Fruit fly (Drosophila melanogaster): ENCODE results near the gene CG32263.

The CG32263 gene

dm6 chr3L:3786344-3787076 is 24.4 kb downstream of the CG32263 start (continued):
- TF ChIP-seq CG12391 (tag; optimal IDR thresholded peaks at IDR 0.05): peak; percentile 75
- no peak for TF ChIP-seq cato (GFP tag; optimal IDR thresholded peaks at IDR 0.05; ENCODE audit: borderline replicate concordance)
- TF ChIP-seq CG13296 (GFP tag; optimal IDR thresholded peaks at IDR 0.05): no peak
- TF ChIP-seq ase (GFP tag; IDR thresholded peaks at IDR 0.05): no peak
- peak; percentile 58 for TF ChIP-seq tgo (GFP tag; IDR thresholded peaks at IDR 0.05)
- TF ChIP-seq CG12219 (GFP tag; optimal IDR thresholded peaks at IDR 0.05): no peak
- TF ChIP-seq Dfd (GFP tag; optimal IDR thresholded peaks at IDR 0.05): no peak
- no peak for TF ChIP-seq caup (GFP tag; optimal IDR thresholded peaks at IDR 0.05; ENCODE audit: severe bottlenecking)
- no peak for TF ChIP-seq CG15011 (GFP tag; optimal IDR thresholded peaks at IDR 0.05)
- no peak for TF ChIP-seq ato (GFP tag; IDR thresholded peaks at IDR 0.05; ENCODE audit: partially characterized antibody)
- TF ChIP-seq CG3838 (GFP tag; optimal IDR thresholded peaks at IDR 0.05): no peak
- no peak for TF ChIP-seq CG12071 (GFP tag; optimal IDR thresholded peaks at IDR 0.05)
- peak; percentile 72 for TF ChIP-seq Xrp1 (GFP tag; IDR thresholded peaks at IDR 0.05)
- TF ChIP-seq gsb-n (tag; optimal IDR thresholded peaks at IDR 0.05): peak; percentile 63
- 0 out of 3 replicates have a peak, but pooled peaks have one; percentile 45 for TF ChIP-seq CG34422 (GFP tag; IDR thresholded peaks at IDR 0.05)
- TF ChIP-seq pho (GFP tag; optimal IDR thresholded peaks at IDR 0.05): no peak
- TF ChIP-seq Kr (GFP tag; optimal IDR thresholded peaks at IDR 0.05): no peak
- no peak for TF ChIP-seq CG6791 (GFP tag; IDR thresholded peaks at IDR 0.05; ENCODE audit: partially characterized antibody)
- no peak for TF ChIP-seq tll (GFP tag; optimal IDR thresholded peaks at IDR 0.05)
- TF ChIP-seq CG2199 (GFP tag; IDR thresholded peaks at IDR 0.05): peak; percentile 90; the same call in 2 of the 3 replicates
- no peak for TF ChIP-seq CG4854 (GFP tag; optimal IDR thresholded peaks at IDR 0.05)
- TF ChIP-seq Ada2b (GFP tag; IDR thresholded peaks at IDR 0.05): no peak; the same call in 1 of the 2 replicates
- TF ChIP-seq HmgD (GFP tag; optimal IDR thresholded peaks at IDR 0.05): no peak
- TF ChIP-seq dysf (GFP tag; IDR thresholded peaks at IDR 0.05): peak; percentile 59; the same call in 2 of the 3 replicates
- no peak for TF ChIP-seq kah (GFP tag; optimal IDR thresholded peaks at IDR 0.05)
- TF ChIP-seq Dek (tag; optimal IDR thresholded peaks at IDR 0.05): peak; percentile 3
- TF ChIP-seq sc (optimal IDR thresholded peaks at IDR 0.05): no peak
- TF ChIP-seq sc (GFP tag; optimal IDR thresholded peaks at IDR 0.05): no peak
- no peak for TF ChIP-seq repo (GFP tag; optimal IDR thresholded peaks at IDR 0.05)
- no peak for TF ChIP-seq YL-1 (GFP tag; optimal IDR thresholded peaks at IDR 0.05)
- TF ChIP-seq Hey (tag; optimal IDR thresholded peaks at IDR 0.05): no peak
- no peak for TF ChIP-seq Bdp1 (GFP tag; optimal IDR thresholded peaks at IDR 0.05)
- peak; percentile 42; the same call in 1 of the 2 replicates for TF ChIP-seq dimm (GFP tag; IDR thresholded peaks at IDR 0.05)
- no peak for TF ChIP-seq CG11723 (GFP tag; optimal IDR thresholded peaks at IDR 0.05)
- TF ChIP-seq CG7928 (GFP tag; optimal IDR thresholded peaks at IDR 0.05): no peak
- TF ChIP-seq CG18011 (GFP tag; optimal IDR thresholded peaks at IDR 0.05): no peak
- no peak for TF ChIP-seq CG2116 (GFP tag; optimal IDR thresholded peaks at IDR 0.05)
- TF ChIP-seq kay (GFP tag; optimal IDR thresholded peaks at IDR 0.05): no peak
- peak; percentile 37 for TF ChIP-seq dmrt11E (tag; optimal IDR thresholded peaks at IDR 0.05)
- no peak for TF ChIP-seq CG8944 (GFP tag; optimal IDR thresholded peaks at IDR 0.05)
- peak; percentile 19 for TF ChIP-seq ind (GFP tag; optimal IDR thresholded peaks at IDR 0.05)
- no peak for TF ChIP-seq gt (GFP tag; IDR thresholded peaks at IDR 0.05)
- TF ChIP-seq pzg (GFP tag; optimal IDR thresholded peaks at IDR 0.05): no peak
- peak; percentile 59 for TF ChIP-seq seq (GFP tag; IDR thresholded peaks at IDR 0.05)
- TF ChIP-seq chm (GFP tag; IDR thresholded peaks at IDR 0.05): no peak
- no peak for TF ChIP-seq CG1792 (GFP tag; optimal IDR thresholded peaks at IDR 0.05)
- TF ChIP-seq Eip74EF (GFP tag; optimal IDR thresholded peaks at IDR 0.05): peak in 1 of 2 experiments; percentile 2
- TF ChIP-seq CG13624 (GFP tag; optimal IDR thresholded peaks at IDR 0.05): no peak
- TF ChIP-seq HmgZ (tag; optimal IDR thresholded peaks at IDR 0.05): no peak
- TF ChIP-seq CG30403 (GFP tag; optimal IDR thresholded peaks at IDR 0.05): peak; percentile 53

Measured in whole organism, embryonic.